Fruit fly (Drosophila melanogaster) whole organism, embryonic: Measurements from ENCODE around the gene neur.

ENCODE experiments used
- Atf-2 ChIP-seq: fragments of 200-800 bp; sonication (Bioruptor generic); optimal IDR thresholded peaks from 2 replicates; lab custom pipeline; 2016; ENCODE audit warnings: missing biosample characterization, missing genetic modification characterization
- B-H2 ChIP-seq: fragments of 200-800 bp; sonication (Bioruptor generic); optimal IDR thresholded peaks from 2 replicates; lab custom pipeline; 2018; ENCODE audit warnings: missing biosample characterization, mild to moderate bottlenecking, missing genetic modification characterization
- CG10147 ChIP-seq: fragments of 200-800 bp; sonication (Bioruptor generic); optimal IDR thresholded peaks from 2 replicates; lab custom pipeline; 2019; ENCODE audit warnings: missing biosample characterization, mild to moderate bottlenecking, missing genetic modification characterization, moderate library complexity
- CG10654 ChIP-seq: fragments of 200-800 bp; sonication (Bioruptor generic); optimal IDR thresholded peaks from 2 replicates; lab custom pipeline; 2016; ENCODE audit warnings: missing biosample characterization, missing genetic modification characterization
- CG11723 ChIP-seq: fragments of 200-800 bp; sonication (Bioruptor generic); optimal IDR thresholded peaks from 2 replicates; lab custom pipeline; 2017; ENCODE audit warnings: missing biosample characterization, mild to moderate bottlenecking, missing genetic modification characterization
- CG12071 ChIP-seq: fragments of 200-800 bp; sonication (Bioruptor generic); optimal IDR thresholded peaks from 3 replicates; lab custom pipeline; 2018; ENCODE audit warnings: missing biosample characterization, mild to moderate bottlenecking, missing genetic modification characterization
- CG12942 ChIP-seq: fragments of 200-800 bp; sonication (Bioruptor generic); optimal IDR thresholded peaks from 3 replicates; lab custom pipeline; 2016; ENCODE audit warnings: missing biosample characterization, missing genetic modification characterization
- CG13296 ChIP-seq: fragments of 200-800 bp; sonication (Bioruptor generic); optimal IDR thresholded peaks from 3 replicates; lab custom pipeline; 2018; ENCODE audit warnings: missing biosample characterization, mild to moderate bottlenecking, missing genetic modification characterization
- CG13624 ChIP-seq: fragments of 200-800 bp; sonication (Bioruptor generic); optimal IDR thresholded peaks from 2 replicates; lab custom pipeline; 2016; ENCODE audit warnings: missing biosample characterization, missing genetic modification characterization
- CG15514 ChIP-seq: fragments of 200-800 bp; sonication (Bioruptor generic); optimal IDR thresholded peaks from 3 replicates; lab custom pipeline; 2017; ENCODE audit warnings: missing biosample characterization, missing genetic modification characterization, mild to moderate bottlenecking, moderate library complexity, missing genetic modification reagents
- CG16863 ChIP-seq: fragments of 200-800 bp; sonication (Bioruptor generic); optimal IDR thresholded peaks from 3 replicates; lab custom pipeline; 2016; ENCODE audit warnings: missing biosample characterization, missing genetic modification characterization
- CG17912 ChIP-seq: fragments of 200-800 bp; sonication (Bioruptor generic); optimal IDR thresholded peaks from 2 replicates; lab custom pipeline; 2018; ENCODE audit warnings: missing biosample characterization, mild to moderate bottlenecking, missing genetic modification characterization
- CG18599 ChIP-seq: fragments of 200-800 bp; sonication (Bioruptor generic); optimal IDR thresholded peaks from 3 replicates; lab custom pipeline; 2017; ENCODE audit warnings: missing biosample characterization, missing genetic modification characterization, mild to moderate bottlenecking, moderate library complexity, missing genetic modification reagents
- CG2875 ChIP-seq: fragments of 200-800 bp; sonication (Bioruptor generic); optimal IDR thresholded peaks from 2 replicates; lab custom pipeline; 2017; ENCODE audit warnings: missing biosample characterization, mild to moderate bottlenecking, missing genetic modification characterization, missing genetic modification reagents
- CG3281 ChIP-seq: fragments of 200-800 bp; sonication (Bioruptor generic); optimal IDR thresholded peaks from 3 replicates; lab custom pipeline; 2017; ENCODE audit warnings: missing biosample characterization, mild to moderate bottlenecking, missing genetic modification characterization
- CG34376 ChIP-seq: fragments of 200-800 bp; sonication (Bioruptor generic); optimal IDR thresholded peaks from 2 replicates; lab custom pipeline; 2018; ENCODE audit warnings: missing biosample characterization, mild to moderate bottlenecking, missing genetic modification characterization
- CG34422 ChIP-seq: fragments of 200-800 bp; sonication (Bioruptor generic); IDR thresholded peaks from 3 replicates; pipeline ENCODE4 v1.3.6; 2022; ENCODE audit warnings: missing biosample characterization, missing genetic modification characterization
- CG4820 ChIP-seq: fragments of 200-800 bp; sonication (Bioruptor generic); optimal IDR thresholded peaks from 3 replicates; lab custom pipeline; 2016; ENCODE audit warnings: missing biosample characterization, missing genetic modification characterization
- CG7357 ChIP-seq: fragments of 200-800 bp; sonication (Bioruptor generic); IDR thresholded peaks from 3 replicates; pipeline ENCODE4 v1.3.6; 2022; ENCODE audit warnings: missing biosample characterization, missing genetic modification characterization
- CG8089 ChIP-seq: fragments of 200-800 bp; sonication (Bioruptor generic); optimal IDR thresholded peaks from 3 replicates; lab custom pipeline; 2016; ENCODE audit warnings: missing biosample characterization, missing genetic modification characterization
- CG9215 ChIP-seq: fragments of 200-800 bp; sonication (Bioruptor generic); IDR thresholded peaks from 2 replicates; pipeline ENCODE4 v1.3.6; 2022; ENCODE audit warnings: missing biosample characterization, missing genetic modification characterization
- CG9609 ChIP-seq: fragments of 200-800 bp; sonication (Bioruptor generic); optimal IDR thresholded peaks from 3 replicates; lab custom pipeline; 2016; ENCODE audit warnings: missing biosample characterization, missing genetic modification characterization
- CkIIα-i1 ChIP-seq: fragments of 200-800 bp; sonication (Bioruptor generic); IDR thresholded peaks from 2 replicates; pipeline ENCODE4 v1.3.6; 2022; ENCODE audit warnings: missing biosample characterization, missing genetic modification characterization
- CrebB ChIP-seq: fragments of 200-800 bp; sonication (Bioruptor generic); optimal IDR thresholded peaks from 3 replicates; lab custom pipeline; 2018; ENCODE audit warnings: missing biosample characterization, mild to moderate bottlenecking, missing genetic modification characterization
- Dp ChIP-seq: fragments of 200-800 bp; sonication (Bioruptor generic); optimal IDR thresholded peaks from 2 replicates; lab custom pipeline; 2018; ENCODE audit warnings: missing biosample characterization, mild to moderate bottlenecking, missing genetic modification characterization, moderate library complexity
- E2f1 ChIP-seq: fragments of 200-800 bp; sonication (Bioruptor generic); IDR thresholded peaks from 2 replicates; pipeline ENCODE4 v1.3.6; 2022; ENCODE audit warnings: missing biosample characterization, missing genetic modification characterization
- Gug ChIP-seq: fragments of 200-800 bp; sonication (Bioruptor generic); IDR thresholded peaks from 4 replicates; pipeline ENCODE4 v1.3.6; 2022; ENCODE audit warnings: missing biosample characterization, missing genetic modification characterization
- HHEX ChIP-seq: fragments of 200-800 bp; sonication (Bioruptor generic); optimal IDR thresholded peaks from 3 replicates; lab custom pipeline; 2017; ENCODE audit warnings: missing biosample characterization, mild to moderate bottlenecking, missing genetic modification characterization, missing genetic modification reagents
- Jarid2 ChIP-seq: fragments of 200-800 bp; sonication (Bioruptor generic); optimal IDR thresholded peaks from 3 replicates; lab custom pipeline; 2017; ENCODE audit warnings: mild to moderate bottlenecking, missing biosample characterization, missing genetic modification reagents, missing genetic modification characterization
- MESR4 ChIP-seq: fragments of 200-800 bp; sonication (Bioruptor generic); optimal IDR thresholded peaks from 2 replicates; lab custom pipeline; 2018; ENCODE audit warnings: missing biosample characterization, mild to moderate bottlenecking, missing genetic modification characterization, moderate library complexity
- Max ChIP-seq: fragments of 200-800 bp; sonication (Bioruptor generic); optimal IDR thresholded peaks from 2 replicates; lab custom pipeline; 2016; ENCODE audit warnings: missing biosample characterization, mild to moderate bottlenecking, missing genetic modification characterization
- Med ChIP-seq: fragments of 200-800 bp; sonication (Bioruptor generic); peaks from one replicate; lab custom pipeline; 2016; ENCODE audit warnings: missing biosample characterization, missing genetic modification characterization, mild to moderate bottlenecking, inconsistent platforms, moderate library complexity
- Meics ChIP-seq: fragments of 200-800 bp; sonication (Bioruptor generic); optimal IDR thresholded peaks from 2 replicates; lab custom pipeline; 2017; ENCODE audit warnings: missing biosample characterization, mild to moderate bottlenecking, missing genetic modification characterization
- Myb ChIP-seq: fragments of 200-800 bp; sonication (Bioruptor generic); optimal IDR thresholded peaks from 2 replicates; lab custom pipeline; 2016; ENCODE audit warnings: missing biosample characterization, missing genetic modification characterization
- NC2α ChIP-seq: fragments of 200-800 bp; sonication (Bioruptor generic); optimal IDR thresholded peaks from 2 replicates; lab custom pipeline; 2016; ENCODE audit warnings: missing biosample characterization, missing genetic modification characterization
- Scr ChIP-seq: fragments of 200-800 bp; sonication (Bioruptor generic); IDR thresholded peaks from 2 replicates; pipeline ENCODE4 v1.3.6; 2022; ENCODE audit warnings: missing biosample characterization, missing genetic modification characterization; ENCODE audit not compliant: partially characterized antibody
- Six4 ChIP-seq: fragments of 200-800 bp; sonication (Bioruptor generic); optimal IDR thresholded peaks from 2 replicates; lab custom pipeline; 2016; ENCODE audit warnings: missing biosample characterization, missing genetic modification characterization
- Trl ChIP-seq, 3 experiments: fragments of >200 bp in 2 of 3; fragments of 200-800 bp in 1 of 3; sonication (Bioruptor generic) in 1 of 3; optimal IDR thresholded peaks; 2 replicates in 1 of 3; 3 replicates in 2 of 3; lab custom pipeline; 2016 to 2017; ENCODE audit warnings: missing biosample characterization in 1 of 3, missing genetic modification characterization in 1 of 3
- bab2 ChIP-seq: fragments of 200-800 bp; sonication (Bioruptor generic); optimal IDR thresholded peaks from 2 replicates; lab custom pipeline; 2016; ENCODE audit warnings: missing biosample characterization, missing genetic modification characterization
- btn ChIP-seq: fragments of 200-800 bp; sonication (Bioruptor generic); optimal IDR thresholded peaks from 2 replicates; lab custom pipeline; 2016; ENCODE audit warnings: missing biosample characterization, missing genetic modification characterization
- cad ChIP-seq: fragments of >200 bp; optimal IDR thresholded peaks from 2 replicates; lab custom pipeline; 2017; ENCODE audit warnings: missing biosample characterization, missing genetic modification characterization
- danr ChIP-seq: fragments of 200-800 bp; sonication (Bioruptor generic); IDR thresholded peaks from 2 replicates; pipeline ENCODE4 v1.3.6; 2022; ENCODE audit warnings: missing biosample characterization, missing genetic modification characterization
- her ChIP-seq: fragments of 200-800 bp; sonication (Bioruptor generic); optimal IDR thresholded peaks from 2 replicates; lab custom pipeline; 2016; ENCODE audit warnings: missing biosample characterization, missing genetic modification characterization
- ind ChIP-seq: fragments of 200-800 bp; sonication (Bioruptor generic); optimal IDR thresholded peaks from 3 replicates; lab custom pipeline; 2016; ENCODE audit warnings: missing biosample characterization, missing genetic modification characterization
- kni ChIP-seq: fragments of 200-800 bp; sonication (Bioruptor generic); optimal IDR thresholded peaks from 3 replicates; lab custom pipeline; 2017; ENCODE audit warnings: mild to moderate bottlenecking, missing biosample characterization, missing genetic modification reagents, missing genetic modification characterization
- mam ChIP-seq: fragments of 200-800 bp; sonication (Bioruptor generic); optimal IDR thresholded peaks from 3 replicates; lab custom pipeline; 2016; ENCODE audit warnings: missing biosample characterization, missing genetic modification characterization
- peb ChIP-seq: fragments of 200-800 bp; sonication (Bioruptor generic); IDR thresholded peaks from 2 replicates; pipeline ENCODE4 v1.3.6; 2022; ENCODE audit warnings: missing biosample characterization, missing genetic modification characterization
- pfk ChIP-seq: fragments of 200-800 bp; sonication (Bioruptor generic); optimal IDR thresholded peaks from 2 replicates; lab custom pipeline; 2018; ENCODE audit warnings: missing biosample characterization, mild to moderate bottlenecking, missing genetic modification characterization, moderate library complexity
- shn ChIP-seq: fragments of 200-800 bp; sonication (Bioruptor generic); optimal IDR thresholded peaks from 3 replicates; lab custom pipeline; 2016; ENCODE audit warnings: missing biosample characterization, missing genetic modification characterization
- trem ChIP-seq: fragments of 200-800 bp; optimal IDR thresholded peaks from 3 replicates; lab custom pipeline; 2019; ENCODE audit warnings: missing biosample characterization, mild to moderate bottlenecking, missing genetic modification characterization, moderate library complexity
- unpg ChIP-seq: fragments of 200-800 bp; sonication (Bioruptor generic); optimal IDR thresholded peaks from 3 replicates; lab custom pipeline; 2018; ENCODE audit warnings: missing biosample characterization, mild to moderate bottlenecking, missing genetic modification characterization, moderate library complexity

neur gene

dm6 chr3R:9053021-9053420 lies 13.8 kb upstream of the neur start:
- TF ChIP-seq btn (GFP tag; lab: Kevin White, UChicago) = peak; percentile 40
- peak; percentile 34 for TF ChIP-seq unpg (GFP tag; lab: Kevin White, UChicago)
- TF ChIP-seq her (GFP tag; lab: Kevin White, UChicago) = peak; percentile 85
- peak; percentile 29 for TF ChIP-seq Max
- TF ChIP-seq kni (GFP tag; lab: Kevin White, UChicago) = peak; percentile 83
- no peak for TF ChIP-seq CG34422 (GFP tag; lab: Robert Waterston, UW)
- TF ChIP-seq CG13296 (GFP tag; lab: Kevin White, UChicago) = peak; percentile 25
- peak; percentile 24 for TF ChIP-seq trem (tag; lab: Kevin White, UChicago)
- peak; percentile 7 for TF ChIP-seq Six4 (GFP tag; lab: Kevin White, UChicago)
- peak; percentile 53 for TF ChIP-seq pfk
- no peak for TF ChIP-seq CG17912
- TF ChIP-seq E2f1 (GFP tag; lab: Robert Waterston, UW) = no peak
- TF ChIP-seq shn (GFP tag; lab: Kevin White, UChicago) = peak; percentile 68
- TF ChIP-seq CG4820 = no peak
- peak; percentile 33 for TF ChIP-seq NC2α
- TF ChIP-seq Med (GFP tag; lab: Kevin White, UChicago) = peak; percentile 97
- TF ChIP-seq Jarid2 (GFP tag; lab: Kevin White, UChicago) = peak; percentile 68
- peak; percentile 89 for TF ChIP-seq Gug
- TF ChIP-seq HHEX (GFP tag; lab: Kevin White, UChicago) = peak; percentile 51
- TF ChIP-seq ind = peak; percentile 46
- peak; percentile 18 for TF ChIP-seq Atf-2
- no peak for TF ChIP-seq MESR4
- TF ChIP-seq CG12942 (GFP tag; lab: Kevin White, UChicago) = peak; percentile 21
- peak; percentile 74 for TF ChIP-seq mam (GFP tag; lab: Kevin White, UChicago)
- no peak for TF ChIP-seq CG9215
- no peak for TF ChIP-seq Scr (GFP tag; lab: Robert Waterston, UW)
- peak; percentile 72 for TF ChIP-seq CG15514 (GFP tag; lab: Kevin White, UChicago)
- TF ChIP-seq CrebB (tag; lab: Kevin White, UChicago) = peak; percentile 74
- TF ChIP-seq peb = no peak
- TF ChIP-seq CG12071 (GFP tag; lab: Kevin White, UChicago) = peak; percentile 56
- TF ChIP-seq bab2 (GFP tag; lab: Kevin White, UChicago) = peak; percentile 19
- TF ChIP-seq CG18599 (GFP tag; lab: Kevin White, UChicago) = peak; percentile 90
- TF ChIP-seq Dp = no peak
- peak; percentile 21 for TF ChIP-seq CG10147 (GFP tag; lab: Kevin White, UChicago)
- TF ChIP-seq CG9609 = peak; percentile 54
- peak; percentile 81 for TF ChIP-seq CG13624 (GFP tag; lab: Kevin White, UChicago)
- TF ChIP-seq CG7357 = no peak
- peak; percentile 88 to 94 for TF ChIP-seq Trl (optimal IDR thresholded peaks at IDR 0.05; lab: Kevin White, UChicago)
- peak; percentile 84 for TF ChIP-seq Trl (GFP tag; optimal IDR thresholded peaks at IDR 0.05; lab: Kevin White, UChicago)
- TF ChIP-seq CG16863 (GFP tag; lab: Kevin White, UChicago) = peak; percentile 55
- no peak for TF ChIP-seq CG2875 (GFP tag; lab: Kevin White, UChicago)
- TF ChIP-seq B-H2 (GFP tag; lab: Kevin White, UChicago) = peak; percentile 6
- TF ChIP-seq CG8089 (GFP tag; lab: Kevin White, UChicago) = peak; percentile 52
- TF ChIP-seq danr (GFP tag; lab: Robert Waterston, UW) = no peak
- peak; percentile 87 for TF ChIP-seq CG34376 (GFP tag; lab: Kevin White, UChicago)
- TF ChIP-seq Meics (GFP tag; lab: Kevin White, UChicago) = peak; percentile 64
- TF ChIP-seq cad (GFP tag; lab: Kevin White, UChicago) = no peak
- TF ChIP-seq CG11723 = peak; percentile 29
- peak; percentile 37 for TF ChIP-seq CG3281
- TF ChIP-seq Myb = peak; percentile 32
- no peak for TF ChIP-seq CkIIα-i1 (GFP tag; lab: Robert Waterston, UW)
- TF ChIP-seq CG10654 (GFP tag; lab: Kevin White, UChicago) = no peak
